Fruit fly (Drosophila melanogaster) whole organism, embryonic: ENCODE data around the gene Desat2.
A peak's percentile ranks its signal among the peaks of the same experiment; 100 is the strongest.

ENCODE experiments used
- CG11560 ChIP-seq: fragments of 200-800 bp; sonication (Bioruptor generic); IDR thresholded peaks from 3 replicates; pipeline ENCODE4 v1.3.6; 2022; ENCODE audit warnings: missing biosample characterization, missing genetic modification characterization
- CG12219 ChIP-seq: fragments of 200-800 bp; sonication (Bioruptor generic); optimal IDR thresholded peaks from 3 replicates; lab custom pipeline; 2018; ENCODE audit warnings: missing biosample characterization, mild to moderate bottlenecking, missing genetic modification characterization
- CG1233 ChIP-seq: fragments of 200-800 bp; sonication (Bioruptor generic); optimal IDR thresholded peaks from 4 replicates; lab custom pipeline; 2018; ENCODE audit warnings: missing biosample characterization, mild to moderate bottlenecking, missing genetic modification characterization
- CG14441 ChIP-seq: fragments of 200-800 bp; sonication (Bioruptor generic); IDR thresholded peaks from 2 replicates; pipeline ENCODE4 v1.3.6; 2022; ENCODE audit warnings: missing biosample characterization, missing genetic modification characterization
- CG1603 ChIP-seq: fragments of 200-800 bp; sonication (Bioruptor generic); optimal IDR thresholded peaks from 2 replicates; lab custom pipeline; 2019; ENCODE audit warnings: missing biosample characterization, mild to moderate bottlenecking, missing genetic modification characterization, moderate library complexity
- CG17359 ChIP-seq: fragments of 200-800 bp; sonication (Bioruptor generic); optimal IDR thresholded peaks from 3 replicates; lab custom pipeline; 2018; ENCODE audit warnings: missing biosample characterization, mild to moderate bottlenecking, missing genetic modification characterization, moderate library complexity
- CG17802 ChIP-seq: fragments of 200-800 bp; sonication (Bioruptor generic); optimal IDR thresholded peaks from 2 replicates; lab custom pipeline; 2018; ENCODE audit warnings: missing biosample characterization, mild to moderate bottlenecking, missing genetic modification characterization, moderate library complexity
- CG18619 ChIP-seq: fragments of 200-800 bp; sonication (Bioruptor generic); optimal IDR thresholded peaks from 3 replicates; lab custom pipeline; 2017; ENCODE audit warnings: missing biosample characterization, mild to moderate bottlenecking, missing genetic modification characterization
- CG2712 ChIP-seq: fragments of 200-800 bp; optimal IDR thresholded peaks from 3 replicates; lab custom pipeline; 2019; ENCODE audit warnings: missing biosample characterization, mild to moderate bottlenecking, missing genetic modification characterization, moderate library complexity
- CG2875 ChIP-seq: fragments of 200-800 bp; sonication (Bioruptor generic); optimal IDR thresholded peaks from 2 replicates; lab custom pipeline; 2017; ENCODE audit warnings: missing biosample characterization, mild to moderate bottlenecking, missing genetic modification characterization, missing genetic modification reagents
- CG30403 ChIP-seq: fragments of 200-800 bp; sonication (Bioruptor generic); optimal IDR thresholded peaks from 3 replicates; lab custom pipeline; 2016; ENCODE audit warnings: missing biosample characterization, missing genetic modification characterization
- CG6254 ChIP-seq: fragments of 200-800 bp; sonication (Bioruptor generic); optimal IDR thresholded peaks from 3 replicates; lab custom pipeline; 2017; ENCODE audit warnings: mild to moderate bottlenecking, missing biosample characterization, missing genetic modification reagents, missing genetic modification characterization
- CG7357 ChIP-seq: fragments of 200-800 bp; sonication (Bioruptor generic); IDR thresholded peaks from 3 replicates; pipeline ENCODE4 v1.3.6; 2022; ENCODE audit warnings: missing biosample characterization, missing genetic modification characterization
- CG8388 ChIP-seq: fragments of 200-800 bp; sonication (Bioruptor generic); optimal IDR thresholded peaks from 2 replicates; lab custom pipeline; 2019; ENCODE audit warnings: missing biosample characterization, mild to moderate bottlenecking, missing genetic modification characterization, moderate library complexity
- Dip2 ChIP-seq: fragments of 200-800 bp; sonication (Bioruptor generic); IDR thresholded peaks from 2 replicates; pipeline ENCODE4 v1.3.6; 2022; ENCODE audit warnings: missing biosample characterization, missing genetic modification characterization
- Fer3 ChIP-seq: fragments of 200-800 bp; sonication (Bioruptor generic); optimal IDR thresholded peaks from 2 replicates; lab custom pipeline; 2018; ENCODE audit warnings: missing biosample characterization, mild to moderate bottlenecking, missing genetic modification characterization, moderate library complexity
- HLHmδ ChIP-seq: fragments of 200-800 bp; sonication (Bioruptor generic); optimal IDR thresholded peaks from 2 replicates; lab custom pipeline; 2018; ENCODE audit warnings: missing biosample characterization, mild to moderate bottlenecking, missing genetic modification characterization, moderate library complexity
- MESR4 ChIP-seq: fragments of 200-800 bp; sonication (Bioruptor generic); optimal IDR thresholded peaks from 2 replicates; lab custom pipeline; 2018; ENCODE audit warnings: missing biosample characterization, mild to moderate bottlenecking, missing genetic modification characterization, moderate library complexity
- NFAT ChIP-seq: fragments of 200-800 bp; sonication (Bioruptor generic); IDR thresholded peaks from 2 replicates; pipeline ENCODE4 v1.3.6; 2022; ENCODE audit warnings: missing biosample characterization, missing genetic modification characterization
- Neu2 ChIP-seq: fragments of 200-800 bp; sonication (Bioruptor generic); optimal IDR thresholded peaks from 3 replicates; lab custom pipeline; 2016; ENCODE audit warnings: missing biosample characterization, missing genetic modification characterization, borderline replicate concordance
- NfI ChIP-seq: fragments of 200-800 bp; sonication (Bioruptor generic); optimal IDR thresholded peaks from 3 replicates; lab custom pipeline; 2018; ENCODE audit warnings: missing biosample characterization, mild to moderate bottlenecking, missing genetic modification characterization, moderate library complexity
- PHDP ChIP-seq: fragments of 200-800 bp; sonication (Bioruptor generic); optimal IDR thresholded peaks from 3 replicates; lab custom pipeline; 2018; ENCODE audit warnings: missing biosample characterization, mild to moderate bottlenecking, missing genetic modification characterization, moderate library complexity
- Six4 ChIP-seq: fragments of 200-800 bp; sonication (Bioruptor generic); optimal IDR thresholded peaks from 2 replicates; lab custom pipeline; 2016; ENCODE audit warnings: missing biosample characterization, missing genetic modification characterization
- Ssrp ChIP-seq: fragments of 200-800 bp; sonication (Bioruptor generic); optimal IDR thresholded peaks from 2 replicates; lab custom pipeline; 2018; ENCODE audit warnings: missing biosample characterization, mild to moderate bottlenecking, missing genetic modification characterization, moderate library complexity
- ab ChIP-seq: fragments of 200-800 bp; sonication (Bioruptor generic); optimal IDR thresholded peaks from 2 replicates; lab custom pipeline; 2016; ENCODE audit warnings: missing biosample characterization, missing genetic modification characterization
- ap ChIP-seq: fragments of 200-800 bp; sonication (Bioruptor generic); IDR thresholded peaks from 2 replicates; pipeline ENCODE4 v1.3.6; 2022; ENCODE audit warnings: missing biosample characterization, missing genetic modification characterization
- ash1 ChIP-seq: fragments of 200-800 bp; sonication (Bioruptor generic); optimal IDR thresholded peaks from 2 replicates; lab custom pipeline; 2018; ENCODE audit warnings: missing biosample characterization, mild to moderate bottlenecking, missing genetic modification characterization
- cg ChIP-seq: fragments of 200-800 bp; sonication (Bioruptor generic); optimal IDR thresholded peaks from 3 replicates; lab custom pipeline; 2019; ENCODE audit warnings: missing biosample characterization, mild to moderate bottlenecking, missing genetic modification characterization, moderate library complexity
- dmrt11E ChIP-seq: fragments of 200-800 bp; sonication (Bioruptor generic); optimal IDR thresholded peaks from 3 replicates; lab custom pipeline; 2018; ENCODE audit warnings: missing biosample characterization, mild to moderate bottlenecking, missing genetic modification characterization, moderate library complexity
- dmrt99B ChIP-seq: fragments of 200-800 bp; sonication (Bioruptor generic); optimal IDR thresholded peaks from 2 replicates; lab custom pipeline; 2018; ENCODE audit warnings: missing biosample characterization, mild to moderate bottlenecking, missing genetic modification characterization, moderate library complexity
- dpn ChIP-seq, 2 experiments: fragments of 200-800 bp; sonication (Bioruptor generic); optimal IDR thresholded peaks; 3 replicates each; lab custom pipeline; 2016; ENCODE audit warnings: missing biosample characterization in 2 of 2, missing genetic modification characterization in 2 of 2
- ems ChIP-seq: fragments of 200-800 bp; sonication (Bioruptor generic); optimal IDR thresholded peaks from 3 replicates; lab custom pipeline; 2016; ENCODE audit warnings: missing biosample characterization, missing genetic modification characterization
- fd3F ChIP-seq: fragments of 200-800 bp; sonication (Bioruptor generic); optimal IDR thresholded peaks from 2 replicates; lab custom pipeline; 2018; ENCODE audit warnings: missing biosample characterization, mild to moderate bottlenecking, missing genetic modification characterization, moderate library complexity
- gce ChIP-seq: fragments of 200-800 bp; sonication (Bioruptor generic); IDR thresholded peaks from 3 replicates; pipeline ENCODE4 v1.3.6; 2022; ENCODE audit warnings: missing biosample characterization, missing genetic modification characterization
- gem ChIP-seq: fragments of 200-800 bp; sonication (Bioruptor generic); optimal IDR thresholded peaks from 2 replicates; lab custom pipeline; 2019; ENCODE audit warnings: missing biosample characterization, mild to moderate bottlenecking, missing genetic modification characterization, moderate library complexity
- hb ChIP-seq: fragments of 200-800 bp; sonication (Bioruptor generic); IDR thresholded peaks from 3 replicates; pipeline ENCODE4 v1.3.6; 2022; ENCODE audit warnings: missing biosample characterization, missing genetic modification characterization; ENCODE audit not compliant: partially characterized antibody
- hkb ChIP-seq, 2 experiments: fragments of 200-800 bp in 1 of 2; fragments of >200 bp in 1 of 2; sonication (Bioruptor generic) in 1 of 2; IDR thresholded peaks in 1 of 2; optimal IDR thresholded peaks in 1 of 2; 2 replicates each; pipeline versions ENCODE4 v1.3.6 to Lab custom; 2017 to 2022; ENCODE audit warnings: missing biosample characterization in 1 of 2, missing genetic modification characterization in 1 of 2
- jumu ChIP-seq: fragments of 200-800 bp; sonication (Bioruptor generic); optimal IDR thresholded peaks from 3 replicates; lab custom pipeline; 2016; ENCODE audit warnings: missing biosample characterization, missing genetic modification characterization
- lab ChIP-seq: fragments of 200-800 bp; sonication (Bioruptor generic); optimal IDR thresholded peaks from 3 replicates; lab custom pipeline; 2017; ENCODE audit warnings: missing biosample characterization, missing genetic modification characterization, mild to moderate bottlenecking, moderate library complexity, missing genetic modification reagents
- lola ChIP-seq, 3 experiments: fragments of >200 bp in 2 of 3; fragments of 200-800 bp in 1 of 3; sonication (Bioruptor generic) in 1 of 3; optimal IDR thresholded peaks; 2 replicates each; lab custom pipeline; 2017 to 2019; ENCODE audit warnings: missing biosample characterization in 3 of 3, missing genetic modification characterization in 3 of 3, mild to moderate bottlenecking in 1 of 3, moderate library complexity in 1 of 3
- mam ChIP-seq: fragments of 200-800 bp; sonication (Bioruptor generic); optimal IDR thresholded peaks from 3 replicates; lab custom pipeline; 2016; ENCODE audit warnings: missing biosample characterization, missing genetic modification characterization
- org-1 ChIP-seq: fragments of 200-800 bp; sonication (Bioruptor generic); optimal IDR thresholded peaks from 2 replicates; lab custom pipeline; 2017; ENCODE audit warnings: missing biosample characterization, missing genetic modification characterization
- sima ChIP-seq: fragments of 200-800 bp; sonication (Bioruptor generic); optimal IDR thresholded peaks from 2 replicates; lab custom pipeline; 2016; ENCODE audit warnings: missing biosample characterization, missing genetic modification characterization
- slbo ChIP-seq: fragments of 200-800 bp; sonication (Bioruptor generic); IDR thresholded peaks from 2 replicates; pipeline ENCODE4 v1.3.6; 2022; ENCODE audit warnings: missing biosample characterization, missing genetic modification characterization
- tap ChIP-seq: fragments of 200-800 bp; optimal IDR thresholded peaks from 3 replicates; lab custom pipeline; 2019; ENCODE audit warnings: missing biosample characterization, mild to moderate bottlenecking, missing genetic modification characterization, moderate library complexity
- unpg ChIP-seq: fragments of 200-800 bp; sonication (Bioruptor generic); optimal IDR thresholded peaks from 3 replicates; lab custom pipeline; 2018; ENCODE audit warnings: missing biosample characterization, mild to moderate bottlenecking, missing genetic modification characterization, moderate library complexity
- usp ChIP-seq: fragments of >200 bp; optimal IDR thresholded peaks from 2 replicates; lab custom pipeline; 2017; ENCODE audit warnings: missing biosample characterization, missing genetic modification characterization
- vvl ChIP-seq: fragments of 200-800 bp; sonication (Bioruptor generic); IDR thresholded peaks from 2 replicates; pipeline ENCODE4 v1.3.6; 2022; ENCODE audit warnings: missing biosample characterization, missing genetic modification characterization
- zf30C ChIP-seq: fragments of 200-800 bp; sonication (Bioruptor generic); optimal IDR thresholded peaks from 3 replicates; lab custom pipeline; 2018; ENCODE audit warnings: missing biosample characterization, mild to moderate bottlenecking, missing genetic modification characterization

Desat2 gene

DNA sequence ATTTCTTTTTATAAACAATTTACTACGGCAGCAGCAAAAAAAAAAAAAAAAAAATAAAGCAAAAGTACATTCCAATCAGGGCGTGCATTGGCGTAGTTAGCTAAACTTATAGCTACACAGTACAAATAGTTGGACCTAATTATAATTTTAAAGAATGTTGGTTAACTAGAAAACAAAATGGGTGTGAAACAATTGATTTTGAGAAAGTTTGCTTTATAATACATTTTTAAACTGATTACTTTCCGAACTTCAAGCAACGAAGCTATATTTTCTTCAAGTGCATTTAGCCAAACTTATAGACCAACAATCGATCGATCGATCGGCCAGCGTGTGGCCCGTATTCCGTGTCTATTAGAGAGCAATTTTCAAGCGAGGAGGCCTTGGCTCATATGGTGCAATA, 15.3 kb downstream of the Desat2 start (continued):
- TF ChIP-seq ab (no peak), ap (GFP tag; lab: Robert Waterston, UW) (peak; percentile 35; the same call in 1 of the 2 replicates), CG14441 (GFP tag; lab: Robert Waterston, UW) (peak; percentile 14; the same call in 1 of the 2 replicates), CG8388 (GFP tag; lab: Kevin White, UChicago) (peak; percentile 16), org-1 (GFP tag; lab: Kevin White, UChicago) (no peak), CG2712 (peak; percentile 29), cg (no peak), hb (GFP tag; lab: Robert Waterston, UW) (no peak), usp (GFP tag; lab: Kevin White, UChicago) (no peak), zf30C (GFP tag; lab: Kevin White, UChicago) (no peak), CG17802 (no peak), CG18619 (GFP tag; lab: Kevin White, UChicago) (no peak), fd3F (GFP tag; lab: Kevin White, UChicago) (no peak), NFAT (no peak), mam (peak; percentile 20), dmrt11E (no peak), sima (GFP tag; lab: Kevin White, UChicago) (no peak), CG6254 (GFP tag; lab: Kevin White, UChicago) (no peak), CG1603 (tag; lab: Kevin White, UChicago) (peak; percentile 51), hkb (optimal IDR thresholded peaks at IDR 0.05; lab: Kevin White, UChicago) (no peak), hkb (GFP tag; IDR thresholded peaks at IDR 0.05; lab: Robert Waterston, UW) (peak; percentile 62), gce (no peak), gem (tag; lab: Kevin White, UChicago) (peak; percentile 69), jumu (no peak), CG11560 (tag; lab: Robert Waterston, UW) (no peak), PHDP (tag; lab: Kevin White, UChicago) (peak; percentile 40), slbo (peak; percentile 40; the same call in 1 of the 2 replicates), ash1 (GFP tag; lab: Kevin White, UChicago) (no peak), CG30403 (GFP tag; lab: Kevin White, UChicago) (peak; percentile 40), dpn (GFP tag; optimal IDR thresholded peaks at IDR 0.05; lab: Kevin White, UChicago) (peak in 1 of 2 experiments; percentile 22), Fer3 (peak; percentile 48), Neu2 (GFP tag; lab: Kevin White, UChicago) (no peak), CG17359 (tag; lab: Kevin White, UChicago) (peak; percentile 56), lola (GFP tag; optimal IDR thresholded peaks at IDR 0.05; lab: Kevin White, UChicago) (no peak), CG2875 (GFP tag; lab: Kevin White, UChicago) (no peak), Ssrp (tag; lab: Kevin White, UChicago) (peak; percentile 4), NfI (GFP tag; lab: Kevin White, UChicago) (peak; percentile 34), CG7357 (0 out of 3 replicates have a peak, but pooled peaks have one; percentile 7), MESR4 (GFP tag; lab: Kevin White, UChicago) (no peak), tap (peak; percentile 57), vvl (GFP tag; lab: Robert Waterston, UW) (peak; percentile 26; the same call in 1 of the 2 replicates), lab (no peak), HLHmδ (no peak), ems (GFP tag; lab: Kevin White, UChicago) (peak; percentile 4), CG1233 (GFP tag; lab: Kevin White, UChicago) (no peak), Six4 (GFP tag; lab: Kevin White, UChicago) (no peak), CG12219 (GFP tag; lab: Kevin White, UChicago) (peak; percentile 23), unpg (peak; percentile 52), dmrt99B (tag; lab: Kevin White, UChicago) (peak; percentile 65), Dip2 (GFP tag; lab: Robert Waterston, UW) (no peak)
